Fruit fly (Drosophila melanogaster): ENCODE data around the gene vvl.

vvl gene

DNA sequence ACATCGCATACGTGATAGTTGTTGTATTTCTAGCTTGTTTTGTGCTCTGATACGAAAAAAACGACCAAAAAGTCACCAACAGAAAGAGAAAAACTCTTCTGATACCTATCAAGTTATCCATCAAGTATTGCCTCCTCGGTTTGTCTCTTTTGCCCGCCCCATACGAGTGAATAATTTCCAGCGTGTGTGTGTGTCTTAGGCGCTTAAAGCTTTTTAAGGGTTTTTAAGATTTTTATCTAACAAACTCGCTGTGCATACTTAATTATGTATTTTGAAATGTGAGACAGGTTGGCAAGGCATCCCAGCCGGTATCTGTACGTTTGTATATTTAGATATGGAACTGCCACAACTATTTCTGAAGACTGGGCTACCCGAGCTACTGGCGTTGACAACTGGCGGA is 10.6 kb upstream of the vvl start:
- TF ChIP-seq CG6163 (GFP tag; IDR thresholded peaks at IDR 0.05) (no peak), Hr4 (GFP tag; optimal IDR thresholded peaks at IDR 0.05) (no peak), CG8119 (GFP tag; IDR thresholded peaks at IDR 0.05) (no peak), CG3919 (GFP tag; optimal IDR thresholded peaks at IDR 0.05) (no peak), topi (GFP tag; optimal IDR thresholded peaks at IDR 0.05) (no peak), OdsH (GFP tag; optimal IDR thresholded peaks at IDR 0.05) (no peak), Eip75B (GFP tag; optimal IDR thresholded peaks at IDR 0.05) (no peak), spab (GFP tag; optimal IDR thresholded peaks at IDR 0.05) (no peak), CG16779 (tag; optimal IDR thresholded peaks at IDR 0.05) (no peak)

- TF ChIP-seq Eip75B (GFP tag; optimal IDR thresholded peaks at IDR 0.05) (no peak), Lpt (GFP tag; optimal IDR thresholded peaks at IDR 0.05) (no peak), CG34406 (GFP tag; optimal IDR thresholded peaks at IDR 0.05) (no peak), cyc (GFP tag; optimal IDR thresholded peaks at IDR 0.05) (no peak), vri (GFP tag; optimal IDR thresholded peaks at IDR 0.05) (no peak), acj6 (GFP tag; optimal IDR thresholded peaks at IDR 0.05) (no peak), Gug (GFP tag; IDR thresholded peaks at IDR 0.05) (no peak), Sox102F (GFP tag; optimal IDR thresholded peaks at IDR 0.05) (no peak), CG7368 (GFP tag; optimal IDR thresholded peaks at IDR 0.05) (no peak), achi (GFP tag; optimal IDR thresholded peaks at IDR 0.05) (no peak)
These were observed 6.6 kb upstream of the vvl start for dm6 chr3L:6783403-6783802.

DNA sequence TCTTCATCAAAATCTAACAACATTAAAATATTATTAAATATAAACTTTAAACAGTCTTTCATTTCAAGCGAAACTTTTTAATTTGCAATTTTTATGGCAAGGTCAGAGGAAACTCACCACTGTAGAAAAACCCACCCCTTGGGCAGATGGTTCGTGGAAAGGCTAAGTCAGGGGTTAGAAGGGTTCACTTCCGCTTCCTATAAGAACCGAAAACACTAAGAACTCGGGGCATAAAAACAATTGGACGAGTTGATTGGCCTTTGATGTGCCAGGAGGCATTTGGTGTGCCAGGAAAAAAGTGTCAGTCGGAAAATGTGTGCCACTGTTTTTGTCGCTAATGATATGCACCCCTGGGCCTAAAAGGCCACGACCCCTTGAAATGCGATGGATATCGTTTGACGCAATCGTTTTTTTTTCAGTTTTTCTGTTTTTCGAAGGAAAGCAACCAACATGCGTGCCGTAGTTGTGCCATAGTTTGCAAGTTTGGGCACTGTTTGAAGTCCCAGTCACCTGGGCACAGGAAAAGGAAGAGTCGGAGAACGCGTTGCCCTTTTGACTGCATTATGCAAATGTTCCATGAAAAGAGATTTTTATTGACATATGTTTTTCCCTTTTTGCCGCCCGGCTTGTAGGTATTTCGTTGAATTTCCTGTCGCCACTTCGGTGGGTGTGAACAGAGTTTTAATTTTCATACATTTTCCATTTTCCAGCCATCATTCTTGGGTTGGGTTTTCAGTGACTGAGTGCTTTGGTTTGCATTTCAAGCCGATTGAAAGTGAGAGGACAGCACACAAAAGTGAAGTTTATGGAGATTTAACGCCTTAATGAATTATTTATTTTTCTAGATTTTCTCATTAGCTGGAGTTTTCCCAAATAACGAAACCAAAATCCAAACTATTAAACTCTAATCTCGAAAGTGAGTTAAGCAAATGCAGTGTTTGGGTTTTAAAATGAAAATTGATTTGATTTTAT is 5.0 kb upstream of the vvl start:
- TF ChIP-seq dac (GFP tag; optimal IDR thresholded peaks at IDR 0.05): no peak
- TF ChIP-seq Smox (GFP tag; optimal IDR thresholded peaks at IDR 0.05): no peak
- no peak for TF ChIP-seq salr (GFP tag; optimal IDR thresholded peaks at IDR 0.05)
- TF ChIP-seq CG11762 (GFP tag; optimal IDR thresholded peaks at IDR 0.05; ENCODE audit: insufficient read depth): no peak
- TF ChIP-seq Ets21C (GFP tag; optimal IDR thresholded peaks at IDR 0.05): no peak
- no peak for TF ChIP-seq CG34406 (GFP tag; optimal IDR thresholded peaks at IDR 0.05)
- TF ChIP-seq svp (GFP tag): no peak
- TF ChIP-seq dsx (GFP tag; optimal IDR thresholded peaks at IDR 0.05; ENCODE audit: poor library complexity, severe bottlenecking): no peak
- TF ChIP-seq CG11294 (GFP tag; IDR thresholded peaks at IDR 0.05): no peak
- TF ChIP-seq CG8319 (GFP tag; optimal IDR thresholded peaks at IDR 0.05): no peak
- no peak for TF ChIP-seq achi (GFP tag; optimal IDR thresholded peaks at IDR 0.05)
- TF ChIP-seq pdm3 (GFP tag; optimal IDR thresholded peaks at IDR 0.05): no peak
- TF ChIP-seq net (GFP tag; optimal IDR thresholded peaks at IDR 0.05): no peak
- no peak for TF ChIP-seq CG6854 (GFP tag; optimal IDR thresholded peaks at IDR 0.05)
- no peak for TF ChIP-seq eg (GFP tag; IDR thresholded peaks at IDR 0.05)
- TF ChIP-seq fd85E (GFP tag; optimal IDR thresholded peaks at IDR 0.05): no peak

DNA sequence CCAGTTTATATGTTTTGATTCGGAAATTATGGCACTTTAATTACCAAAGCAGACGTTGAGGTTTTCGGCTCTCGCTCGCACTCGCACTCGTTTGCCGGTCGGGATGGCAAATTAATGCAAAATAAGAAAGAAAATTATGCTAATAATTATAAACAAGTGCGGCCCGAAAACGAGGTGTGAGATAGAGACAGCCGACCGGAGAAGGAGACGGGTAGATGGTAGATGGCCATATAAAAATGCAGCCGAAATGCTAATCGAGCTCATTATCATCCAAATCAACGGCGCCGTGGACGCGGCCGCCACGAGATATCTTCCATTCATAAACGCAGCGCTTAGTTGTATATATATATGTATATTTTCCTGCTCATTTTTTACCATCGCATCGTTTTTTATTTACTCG is 2.5 kb upstream of the vvl start:
- TF ChIP-seq CG6792 (GFP tag; optimal IDR thresholded peaks at IDR 0.05) (no peak), CG3919 (GFP tag; optimal IDR thresholded peaks at IDR 0.05) (no peak), lz (GFP tag; optimal IDR thresholded peaks at IDR 0.05) (no peak), acj6 (GFP tag; optimal IDR thresholded peaks at IDR 0.05) (no peak), Hr39 (GFP tag; optimal IDR thresholded peaks at IDR 0.05) (no peak), Smox (GFP tag; optimal IDR thresholded peaks at IDR 0.05) (no peak), CG8119 (GFP tag; IDR thresholded peaks at IDR 0.05) (no peak), Eip78C (GFP tag) (no peak), CG6854 (GFP tag; optimal IDR thresholded peaks at IDR 0.05) (no peak), svp (GFP tag) (no peak), Gug (GFP tag; IDR thresholded peaks at IDR 0.05) (no peak), spab (GFP tag; optimal IDR thresholded peaks at IDR 0.05) (no peak), salr (GFP tag; optimal IDR thresholded peaks at IDR 0.05) (no peak), Sox14 (GFP tag; optimal IDR thresholded peaks at IDR 0.05) (no peak), Hr4 (GFP tag; optimal IDR thresholded peaks at IDR 0.05) (no peak), OdsH (GFP tag; optimal IDR thresholded peaks at IDR 0.05) (no peak)
